Fruit fly (Drosophila melanogaster): ENCODE data around the gene Rel.

Rel gene

dm6 chr3R:9030006-9030749 is 17.6 kb downstream of the Rel start (continued):
- TF ChIP-seq ap (GFP tag; IDR thresholded peaks at IDR 0.05): no peak
- no peak for TF ChIP-seq Dip3 (GFP tag; optimal IDR thresholded peaks at IDR 0.05)
- TF ChIP-seq MTF-1 (GFP tag; optimal IDR thresholded peaks at IDR 0.05; ENCODE audit: borderline replicate concordance): no peak
- no peak for TF ChIP-seq CG4282 (GFP tag; optimal IDR thresholded peaks at IDR 0.05)
- TF ChIP-seq CG6272 (GFP tag; IDR thresholded peaks at IDR 0.05): no peak
- no peak for TF ChIP-seq Elba2 (GFP tag; optimal IDR thresholded peaks at IDR 0.05)
- no peak for TF ChIP-seq Ssrp (tag; optimal IDR thresholded peaks at IDR 0.05)
- TF ChIP-seq CG7928 (GFP tag; optimal IDR thresholded peaks at IDR 0.05): no peak
- TF ChIP-seq CG16863 (GFP tag; optimal IDR thresholded peaks at IDR 0.05): no peak
- no peak for TF ChIP-seq emc (GFP tag; optimal IDR thresholded peaks at IDR 0.05)
- peak; percentile 3 for TF ChIP-seq CG10543 (GFP tag; optimal IDR thresholded peaks at IDR 0.05)
- no peak for TF ChIP-seq sna (GFP tag; IDR thresholded peaks at IDR 0.05; ENCODE audit: partially characterized antibody)
- TF ChIP-seq cad (GFP tag; optimal IDR thresholded peaks at IDR 0.05): peak; percentile 59
- peak; percentile 37 for TF ChIP-seq Kr (GFP tag; optimal IDR thresholded peaks at IDR 0.05)
- TF ChIP-seq Med (GFP tag): peak; percentile 64
- peak; percentile 32 for TF ChIP-seq kni (GFP tag; optimal IDR thresholded peaks at IDR 0.05)
- no peak for TF ChIP-seq ac (GFP tag; optimal IDR thresholded peaks at IDR 0.05)
- TF ChIP-seq CkIIα-i1 (GFP tag; IDR thresholded peaks at IDR 0.05): no peak
- no peak for TF ChIP-seq NfI (GFP tag; optimal IDR thresholded peaks at IDR 0.05)
- no peak for TF ChIP-seq CG2678 (tag; optimal IDR thresholded peaks at IDR 0.05)
- TF ChIP-seq grau (tag; optimal IDR thresholded peaks at IDR 0.05): peak; percentile 50
- no peak for TF ChIP-seq CG11696 (GFP tag; IDR thresholded peaks at IDR 0.05)
- TF ChIP-seq h (optimal IDR thresholded peaks at IDR 0.05): no peak
- no peak for TF ChIP-seq CG8765 (GFP tag; IDR thresholded peaks at IDR 0.05)
- no peak for TF ChIP-seq BEAF-32 (GFP tag; optimal IDR thresholded peaks at IDR 0.05)
- no peak for TF ChIP-seq az2 (GFP tag; optimal IDR thresholded peaks at IDR 0.05)
- TF ChIP-seq Opbp (GFP tag; IDR thresholded peaks at IDR 0.05; ENCODE audit: partially characterized antibody): no peak
- TF ChIP-seq CG6683 (GFP tag; optimal IDR thresholded peaks at IDR 0.05): no peak
- no peak for TF ChIP-seq CG30403 (GFP tag; optimal IDR thresholded peaks at IDR 0.05)
- TF ChIP-seq CG34422 (GFP tag; IDR thresholded peaks at IDR 0.05): no peak
- no peak for TF ChIP-seq CG16815 (GFP tag; optimal IDR thresholded peaks at IDR 0.05)
- TF ChIP-seq cg (GFP tag; optimal IDR thresholded peaks at IDR 0.05): no peak
- no peak for TF ChIP-seq run (tag; optimal IDR thresholded peaks at IDR 0.05)
- no peak for TF ChIP-seq CG1832 (GFP tag; optimal IDR thresholded peaks at IDR 0.05)
- no peak for TF ChIP-seq CG15696 (tag; optimal IDR thresholded peaks at IDR 0.05)
- TF ChIP-seq sens (GFP tag): peak; percentile 63
- no peak for TF ChIP-seq ash1 (GFP tag; optimal IDR thresholded peaks at IDR 0.05)
- TF ChIP-seq Ets65A (GFP tag): no peak
- no peak for TF ChIP-seq CG18262 (tag; optimal IDR thresholded peaks at IDR 0.05)
- peak; percentile 74 for TF ChIP-seq zen (tag; optimal IDR thresholded peaks at IDR 0.05)
- no peak for TF ChIP-seq Bdp1 (GFP tag; optimal IDR thresholded peaks at IDR 0.05)
- no peak for TF ChIP-seq CG11398 (GFP tag; optimal IDR thresholded peaks at IDR 0.05)
- no peak for TF ChIP-seq mirr (GFP tag; optimal IDR thresholded peaks at IDR 0.05)
- TF ChIP-seq gsb-n (tag; optimal IDR thresholded peaks at IDR 0.05): no peak
- peak; percentile 64; the same call in 1 of the 3 replicates for TF ChIP-seq CG2199 (GFP tag; IDR thresholded peaks at IDR 0.05)
- no peak for TF ChIP-seq CG10565 (GFP tag; optimal IDR thresholded peaks at IDR 0.05)
- 0 out of 4 replicates have a peak, but pooled peaks have one; percentile 12 for TF ChIP-seq Dll (GFP tag; IDR thresholded peaks at IDR 0.05; ENCODE audit: partially characterized antibody)
- no peak for TF ChIP-seq CG17829 (tag; optimal IDR thresholded peaks at IDR 0.05)
- TF ChIP-seq Sry-β (GFP tag; optimal IDR thresholded peaks at IDR 0.05): no peak
- no peak for TF ChIP-seq aop (GFP tag; IDR thresholded peaks at IDR 0.05)
